Worm (Caenorhabditis elegans): ENCODE measurements around the gene jac-1.

Gene jac-1

DNA sequence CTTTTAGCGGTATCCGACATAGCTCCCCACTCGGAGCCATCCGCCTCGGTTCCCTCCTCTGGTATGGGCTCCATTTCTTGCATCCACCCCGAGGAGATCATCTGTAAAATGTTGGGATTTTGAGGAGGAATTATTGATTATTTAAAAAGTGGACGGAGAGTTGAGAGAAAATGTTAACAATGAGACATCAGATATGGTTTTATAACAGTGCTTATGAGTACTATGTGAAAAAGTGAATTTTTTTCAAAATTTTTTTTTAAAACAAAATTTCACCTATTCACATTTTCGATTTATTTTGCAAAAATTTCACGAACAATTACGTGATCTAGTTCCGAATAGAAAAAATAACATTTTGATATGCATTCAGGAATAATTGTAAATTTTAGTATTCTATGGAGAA is at the start of gene jac-1:
jac-1 (minus strand) TSS at position 101 of the 400 bp plus-strand sequence.
- TF ChIP-seq tbx-11 (GFP tag; IDR thresholded peaks at IDR 0.05): no peak
- TF ChIP-seq ceh-36 (tag; optimal IDR thresholded peaks at IDR 0.05): no peak
- TF ChIP-seq ama-1 (optimal IDR thresholded peaks at IDR 0.05): no peak
- no peak for TF ChIP-seq flt-1 (GFP tag; IDR thresholded peaks at IDR 0.05)
- no peak for TF ChIP-seq tra-4 (tag; optimal IDR thresholded peaks at IDR 0.05)
- TF ChIP-seq tbx-37 (GFP tag; conservative IDR thresholded peaks at IDR 0.05): no peak
- TF ChIP-seq B0310.2 (tag; optimal IDR thresholded peaks at IDR 0.05): no peak
- TF ChIP-seq hnd-1 (tag; optimal IDR thresholded peaks at IDR 0.05): no peak
- TF ChIP-seq ets-7 (tag; optimal IDR thresholded peaks at IDR 0.05): no peak
- no peak for TF ChIP-seq F13C5.2 (tag; optimal IDR thresholded peaks at IDR 0.05)
- TF ChIP-seq ceh-13 (GFP tag; optimal IDR thresholded peaks at IDR 0.05): no peak
- no peak for TF ChIP-seq aly-1 (tag; optimal IDR thresholded peaks at IDR 0.05)
- TF ChIP-seq hmbx-1 (tag; optimal IDR thresholded peaks at IDR 0.05): no peak
- TF ChIP-seq scrt-1 (GFP tag; IDR thresholded peaks at IDR 0.05): no peak
- no peak for TF ChIP-seq hmg-4 (GFP tag; optimal IDR thresholded peaks at IDR 0.05)
- TF ChIP-seq sea-1 (GFP tag; conservative IDR thresholded peaks at IDR 0.05): no peak
- TF ChIP-seq pes-1 (GFP tag; IDR thresholded peaks at IDR 0.05): no peak

DNA sequence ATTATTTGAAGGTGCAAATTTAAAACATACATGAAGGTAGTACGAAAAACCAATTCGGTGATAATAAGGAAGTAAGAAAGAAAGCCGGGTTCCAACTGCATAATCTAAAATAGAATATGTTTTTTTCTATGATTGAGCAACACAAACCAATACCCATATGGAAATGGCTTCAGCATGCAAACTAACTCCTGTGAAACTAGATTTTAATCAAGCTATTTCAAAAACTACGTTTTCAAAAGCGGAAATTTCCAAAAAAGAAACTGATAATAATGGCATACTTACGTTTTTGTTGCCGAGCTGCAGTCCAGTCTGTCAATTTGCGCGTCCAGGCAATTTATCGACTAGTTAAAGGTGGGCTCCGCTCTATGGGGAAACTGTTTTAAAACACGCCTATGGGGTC is 40.7 kb upstream of the jac-1 start, which contains the start of gene Y105C5B.1418:
Y105C5B.1418 (minus strand) TSS at position 101 of the 400 bp plus-strand sequence.
- TF ChIP-seq tbx-37 (GFP tag; conservative IDR thresholded peaks at IDR 0.05) (no peak), hmbx-1 (tag; optimal IDR thresholded peaks at IDR 0.05) (no peak), F13C5.2 (tag; optimal IDR thresholded peaks at IDR 0.05) (no peak), flt-1 (GFP tag; IDR thresholded peaks at IDR 0.05) (no peak), tbx-11 (GFP tag; IDR thresholded peaks at IDR 0.05) (no peak), ama-1 (optimal IDR thresholded peaks at IDR 0.05) (no peak), scrt-1 (GFP tag; IDR thresholded peaks at IDR 0.05) (no peak), ceh-36 (tag; optimal IDR thresholded peaks at IDR 0.05) (no peak), aly-1 (tag; optimal IDR thresholded peaks at IDR 0.05) (no peak), hnd-1 (tag; optimal IDR thresholded peaks at IDR 0.05) (no peak), ceh-13 (GFP tag; optimal IDR thresholded peaks at IDR 0.05) (no peak), hmg-4 (GFP tag; optimal IDR thresholded peaks at IDR 0.05) (no peak)

DNA sequence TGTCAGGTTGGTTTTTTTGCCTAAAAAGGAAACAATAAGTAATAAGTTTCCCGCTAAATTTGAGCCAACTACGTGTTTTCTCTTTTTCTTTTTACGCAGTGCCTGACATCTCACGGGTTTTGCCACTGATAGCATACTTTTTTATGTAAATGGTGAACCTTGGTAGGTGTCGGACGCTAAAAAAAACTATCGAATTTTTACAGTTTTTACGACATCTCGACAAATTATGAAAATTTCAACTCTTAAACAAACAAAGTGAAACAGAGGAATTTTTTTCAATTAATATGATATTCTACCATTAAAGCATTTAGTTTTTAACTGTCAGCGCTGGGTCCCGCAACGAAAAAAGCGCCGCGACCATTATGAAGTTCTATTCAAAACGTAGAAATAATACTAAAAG is 33.8 kb upstream of the jac-1 start:
- TF ChIP-seq ceh-13 (GFP tag; optimal IDR thresholded peaks at IDR 0.05): no peak
- no peak for TF ChIP-seq aly-1 (tag; optimal IDR thresholded peaks at IDR 0.05)
- TF ChIP-seq F13C5.2 (tag; optimal IDR thresholded peaks at IDR 0.05): no peak
- no peak for TF ChIP-seq hnd-1 (tag; optimal IDR thresholded peaks at IDR 0.05)
- no peak for TF ChIP-seq ceh-36 (tag; optimal IDR thresholded peaks at IDR 0.05)
- no peak for TF ChIP-seq scrt-1 (GFP tag; IDR thresholded peaks at IDR 0.05)
- no peak for TF ChIP-seq tbx-11 (GFP tag; IDR thresholded peaks at IDR 0.05)
- TF ChIP-seq hmbx-1 (tag; optimal IDR thresholded peaks at IDR 0.05): no peak
- TF ChIP-seq tra-4 (tag; optimal IDR thresholded peaks at IDR 0.05): no peak
- no peak for TF ChIP-seq pes-1 (GFP tag; IDR thresholded peaks at IDR 0.05)
- no peak for TF ChIP-seq hmg-4 (GFP tag; optimal IDR thresholded peaks at IDR 0.05)
- TF ChIP-seq B0310.2 (tag; optimal IDR thresholded peaks at IDR 0.05): no peak
- TF ChIP-seq ama-1 (optimal IDR thresholded peaks at IDR 0.05): no peak
- TF ChIP-seq sea-1 (GFP tag; conservative IDR thresholded peaks at IDR 0.05): no peak
- TF ChIP-seq tbx-37 (GFP tag; conservative IDR thresholded peaks at IDR 0.05): no peak
- no peak for TF ChIP-seq flt-1 (GFP tag; IDR thresholded peaks at IDR 0.05)

DNA sequence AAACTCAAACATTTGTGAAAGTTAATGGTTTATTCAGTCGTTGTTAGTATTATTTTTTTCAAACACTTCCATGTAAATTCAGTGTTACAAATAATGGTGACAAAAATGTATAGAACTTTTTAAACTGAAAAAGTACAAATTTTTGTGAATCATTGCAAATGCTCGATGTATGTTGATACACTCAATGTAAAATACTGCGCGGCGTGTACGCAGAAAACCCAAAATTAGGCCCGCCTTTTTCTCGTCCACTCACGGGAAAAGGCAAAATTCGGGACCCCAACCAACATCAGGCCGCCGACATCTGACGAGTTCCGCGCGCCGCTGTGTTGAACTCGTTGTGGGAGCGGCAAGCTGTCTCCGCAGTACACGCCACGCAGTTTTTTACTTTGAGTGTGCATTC is 32.8 kb upstream of the jac-1 start:
- TF ChIP-seq hmg-4 (GFP tag; optimal IDR thresholded peaks at IDR 0.05): no peak
- TF ChIP-seq flt-1 (GFP tag; IDR thresholded peaks at IDR 0.05): no peak
- no peak for TF ChIP-seq tbx-37 (GFP tag; conservative IDR thresholded peaks at IDR 0.05)
- TF ChIP-seq B0310.2 (tag; optimal IDR thresholded peaks at IDR 0.05): no peak
- TF ChIP-seq ceh-36 (tag; optimal IDR thresholded peaks at IDR 0.05): no peak
- TF ChIP-seq hnd-1 (tag; optimal IDR thresholded peaks at IDR 0.05): no peak
- TF ChIP-seq ets-7 (tag; optimal IDR thresholded peaks at IDR 0.05): no peak
- no peak for TF ChIP-seq pes-1 (GFP tag; IDR thresholded peaks at IDR 0.05)
- TF ChIP-seq F13C5.2 (tag; optimal IDR thresholded peaks at IDR 0.05): no peak
- no peak for TF ChIP-seq aly-1 (tag; optimal IDR thresholded peaks at IDR 0.05)
- TF ChIP-seq tbx-11 (GFP tag; IDR thresholded peaks at IDR 0.05): no peak
- TF ChIP-seq scrt-1 (GFP tag; IDR thresholded peaks at IDR 0.05): no peak
- TF ChIP-seq tra-4 (tag; optimal IDR thresholded peaks at IDR 0.05): no peak

DNA sequence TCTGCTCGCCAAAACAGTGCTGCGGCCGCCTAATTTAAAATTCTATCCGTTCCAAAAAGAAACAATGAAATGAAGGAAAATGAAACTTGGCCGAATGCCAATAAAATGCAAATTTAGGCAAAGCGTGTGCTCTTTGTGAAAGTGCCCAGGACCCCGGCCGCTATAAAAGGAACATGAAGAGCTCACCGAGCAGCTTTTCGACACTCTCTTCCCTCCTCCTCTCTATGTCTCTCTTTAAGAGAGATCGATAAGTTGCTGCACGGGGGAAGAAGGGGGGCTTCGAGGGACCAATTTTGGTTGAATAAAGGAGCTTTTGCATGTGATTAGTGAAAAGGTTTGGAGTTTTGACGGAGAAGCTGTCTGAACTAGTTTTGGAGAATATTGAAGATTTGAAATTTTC is 22.2 kb upstream of the jac-1 start:
- TF ChIP-seq tbx-11 (GFP tag; IDR thresholded peaks at IDR 0.05): no peak
- no peak for TF ChIP-seq ceh-13 (GFP tag; optimal IDR thresholded peaks at IDR 0.05)
- TF ChIP-seq B0310.2 (tag; optimal IDR thresholded peaks at IDR 0.05): no peak
- no peak for TF ChIP-seq F13C5.2 (tag; optimal IDR thresholded peaks at IDR 0.05)
- TF ChIP-seq tra-4 (tag; optimal IDR thresholded peaks at IDR 0.05): no peak
- no peak for TF ChIP-seq hmbx-1 (tag; optimal IDR thresholded peaks at IDR 0.05)
- TF ChIP-seq pes-1 (GFP tag; IDR thresholded peaks at IDR 0.05): no peak
- no peak for TF ChIP-seq scrt-1 (GFP tag; IDR thresholded peaks at IDR 0.05)
- TF ChIP-seq sea-1 (GFP tag; conservative IDR thresholded peaks at IDR 0.05): no peak
- no peak for TF ChIP-seq hnd-1 (tag; optimal IDR thresholded peaks at IDR 0.05)
- TF ChIP-seq ets-7 (tag; optimal IDR thresholded peaks at IDR 0.05): no peak
- TF ChIP-seq ceh-36 (tag; optimal IDR thresholded peaks at IDR 0.05): no peak
- TF ChIP-seq ama-1 (optimal IDR thresholded peaks at IDR 0.05): no peak
- TF ChIP-seq hmg-4 (GFP tag; optimal IDR thresholded peaks at IDR 0.05): no peak
- no peak for TF ChIP-seq tbx-37 (GFP tag; conservative IDR thresholded peaks at IDR 0.05)
- no peak for TF ChIP-seq aly-1 (tag; optimal IDR thresholded peaks at IDR 0.05)
- TF ChIP-seq flt-1 (GFP tag; IDR thresholded peaks at IDR 0.05): no peak

DNA sequence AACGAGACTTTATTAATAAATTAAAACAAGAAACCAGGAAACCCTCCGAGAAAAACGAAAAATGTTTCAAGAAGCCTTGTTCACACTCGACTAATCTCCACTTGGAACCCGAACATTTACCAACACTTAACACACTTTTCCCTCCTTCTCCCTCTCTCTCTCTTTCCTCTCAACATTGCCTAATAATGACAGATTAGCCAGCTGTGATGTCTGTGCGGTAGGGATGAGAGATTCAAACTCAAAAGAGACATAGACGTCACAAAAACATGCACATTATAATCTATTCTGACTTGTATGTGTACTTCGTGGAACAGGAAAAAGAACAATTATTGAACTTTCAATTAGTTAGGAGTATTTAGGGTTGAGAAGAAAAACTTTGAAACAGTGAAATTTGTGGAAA is 20.8 kb upstream of the jac-1 start:
- TF ChIP-seq ama-1 (optimal IDR thresholded peaks at IDR 0.05) (no peak), hnd-1 (tag; optimal IDR thresholded peaks at IDR 0.05) (no peak), ceh-36 (tag; optimal IDR thresholded peaks at IDR 0.05) (no peak)

DNA sequence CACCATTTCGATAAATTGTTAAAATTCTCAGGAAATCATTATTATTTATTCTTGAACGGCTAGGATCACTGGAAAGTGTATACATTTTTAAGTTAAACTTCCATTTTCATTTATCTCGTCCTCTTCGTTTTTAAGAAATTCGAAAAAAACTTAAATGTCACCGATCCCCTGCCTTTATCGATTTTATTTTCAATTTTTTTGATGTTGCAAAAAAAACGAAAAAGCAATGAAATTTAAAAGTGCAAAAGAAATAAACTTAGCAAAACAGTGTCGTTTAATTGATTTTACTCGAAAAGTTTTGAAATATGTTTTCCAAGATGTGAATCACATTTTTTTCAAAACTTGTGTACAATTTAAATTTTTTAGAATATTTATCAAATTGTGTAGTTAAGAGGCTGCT is 14.4 kb upstream of the jac-1 start:
- TF ChIP-seq F13C5.2 (tag; optimal IDR thresholded peaks at IDR 0.05): no peak
- no peak for TF ChIP-seq tbx-37 (GFP tag; conservative IDR thresholded peaks at IDR 0.05)
- no peak for TF ChIP-seq ceh-36 (tag; optimal IDR thresholded peaks at IDR 0.05)
- no peak for TF ChIP-seq pes-1 (GFP tag; IDR thresholded peaks at IDR 0.05)
- no peak for TF ChIP-seq scrt-1 (GFP tag; IDR thresholded peaks at IDR 0.05)
- no peak for TF ChIP-seq hmbx-1 (tag; optimal IDR thresholded peaks at IDR 0.05)
- no peak for TF ChIP-seq tra-4 (tag; optimal IDR thresholded peaks at IDR 0.05)
- no peak for TF ChIP-seq hnd-1 (tag; optimal IDR thresholded peaks at IDR 0.05)
- TF ChIP-seq tbx-11 (GFP tag; IDR thresholded peaks at IDR 0.05): no peak
- no peak for TF ChIP-seq ama-1 (optimal IDR thresholded peaks at IDR 0.05)
- TF ChIP-seq flt-1 (GFP tag; IDR thresholded peaks at IDR 0.05): no peak
- no peak for TF ChIP-seq ets-7 (tag; optimal IDR thresholded peaks at IDR 0.05)
- TF ChIP-seq aly-1 (tag; optimal IDR thresholded peaks at IDR 0.05): no peak
